Fruit fly (Drosophila melanogaster) whole organism, embryonic: Measurements from ENCODE around the gene aos.

Experiments used
- CG11696 ChIP-seq: fragments of 200-800 bp; sonication (Bioruptor generic); IDR thresholded peaks from 2 replicates; pipeline ENCODE4 v1.3.6; 2022; ENCODE audit warnings: missing biosample characterization, missing genetic modification characterization
- CG12071 ChIP-seq: fragments of 200-800 bp; sonication (Bioruptor generic); optimal IDR thresholded peaks from 3 replicates; lab custom pipeline; 2018; ENCODE audit warnings: missing biosample characterization, mild to moderate bottlenecking, missing genetic modification characterization
- CG12299 ChIP-seq: fragments of 200-800 bp; sonication (Bioruptor generic); optimal IDR thresholded peaks from 2 replicates; lab custom pipeline; 2018; ENCODE audit warnings: missing biosample characterization, mild to moderate bottlenecking, missing genetic modification characterization
- CG12659 ChIP-seq: fragments of 200-800 bp; sonication (Bioruptor generic); optimal IDR thresholded peaks from 3 replicates; lab custom pipeline; 2017; ENCODE audit warnings: mild to moderate bottlenecking, missing biosample characterization, missing genetic modification reagents, missing genetic modification characterization
- CG13775 ChIP-seq: fragments of 200-800 bp; sonication (Bioruptor generic); optimal IDR thresholded peaks from 3 replicates; lab custom pipeline; 2017; ENCODE audit warnings: missing biosample characterization, mild to moderate bottlenecking, missing genetic modification characterization
- CG14441 ChIP-seq: fragments of 200-800 bp; sonication (Bioruptor generic); IDR thresholded peaks from 2 replicates; pipeline ENCODE4 v1.3.6; 2022; ENCODE audit warnings: missing biosample characterization, missing genetic modification characterization
- CG1529 ChIP-seq: fragments of 200-800 bp; sonication (Bioruptor generic); optimal IDR thresholded peaks from 3 replicates; lab custom pipeline; 2018; ENCODE audit warnings: missing biosample characterization, missing genetic modification characterization
- CG17802 ChIP-seq: fragments of 200-800 bp; sonication (Bioruptor generic); optimal IDR thresholded peaks from 2 replicates; lab custom pipeline; 2018; ENCODE audit warnings: missing biosample characterization, mild to moderate bottlenecking, missing genetic modification characterization, moderate library complexity
- CG2202 ChIP-seq: fragments of 200-800 bp; sonication (Bioruptor generic); optimal IDR thresholded peaks from 2 replicates; lab custom pipeline; 2018; ENCODE audit warnings: missing biosample characterization, mild to moderate bottlenecking, missing genetic modification characterization
- CG31388 ChIP-seq: fragments of 200-800 bp; sonication (Bioruptor generic); optimal IDR thresholded peaks from 2 replicates; lab custom pipeline; 2016; ENCODE audit warnings: missing biosample characterization, missing genetic modification characterization
- CG34224 ChIP-seq: fragments of 200-800 bp; sonication (Bioruptor generic); IDR thresholded peaks from 3 replicates; pipeline ENCODE4 v1.3.6; 2022; ENCODE audit warnings: missing biosample characterization, missing genetic modification characterization; ENCODE audit not compliant: partially characterized antibody
- CG3995 ChIP-seq: fragments of 200-800 bp; sonication (Bioruptor generic); optimal IDR thresholded peaks from 3 replicates; lab custom pipeline; 2016; ENCODE audit warnings: missing biosample characterization, missing genetic modification characterization
- CG43689 ChIP-seq: fragments of 200-800 bp; sonication (Bioruptor generic); IDR thresholded peaks from 2 replicates; pipeline ENCODE4 v1.3.6; 2022; ENCODE audit warnings: missing biosample characterization, missing genetic modification characterization
- CG4617 ChIP-seq: fragments of 200-800 bp; sonication (Bioruptor generic); optimal IDR thresholded peaks from 3 replicates; lab custom pipeline; 2016; ENCODE audit warnings: missing biosample characterization, missing genetic modification characterization, borderline replicate concordance
- CG6272 ChIP-seq: fragments of 200-800 bp; sonication (Bioruptor generic); IDR thresholded peaks from 2 replicates; pipeline ENCODE4 v1.3.6; 2022; ENCODE audit warnings: missing biosample characterization, missing genetic modification characterization
- CG6689 ChIP-seq: fragments of 200-800 bp; sonication (Bioruptor generic); IDR thresholded peaks from 2 replicates; pipeline ENCODE4 v1.3.6; 2022; ENCODE audit warnings: missing biosample characterization, missing genetic modification characterization
- CG7963 ChIP-seq: fragments of 200-800 bp; sonication (Bioruptor generic); IDR thresholded peaks from 3 replicates; pipeline ENCODE4 v1.3.6; 2022; ENCODE audit warnings: missing biosample characterization, missing genetic modification characterization; ENCODE audit not compliant: partially characterized antibody
- CG9932 ChIP-seq: fragments of 200-800 bp; sonication (Bioruptor generic); IDR thresholded peaks from 2 replicates; pipeline ENCODE4 v1.3.6; 2022; ENCODE audit warnings: missing biosample characterization, missing genetic modification characterization
- Chrac-16 ChIP-seq: fragments of 200-800 bp; sonication (Bioruptor generic); optimal IDR thresholded peaks from 3 replicates; lab custom pipeline; 2016; ENCODE audit warnings: missing biosample characterization, missing genetic modification characterization
- CoRest ChIP-seq: fragments of 200-800 bp; sonication (Bioruptor generic); optimal IDR thresholded peaks from 3 replicates; lab custom pipeline; 2018; ENCODE audit warnings: missing biosample characterization, mild to moderate bottlenecking, missing genetic modification characterization, moderate library complexity
- D19B ChIP-seq: fragments of 200-800 bp; sonication (Bioruptor generic); optimal IDR thresholded peaks from 2 replicates; lab custom pipeline; 2017; ENCODE audit warnings: missing biosample characterization, mild to moderate bottlenecking, missing genetic modification characterization
- Dref ChIP-seq: fragments of 200-800 bp; sonication (Bioruptor generic); IDR thresholded peaks from 2 replicates; pipeline ENCODE4 v1.3.6; 2022; ENCODE audit warnings: missing biosample characterization, missing genetic modification characterization
- HLH4C ChIP-seq: fragments of 200-800 bp; sonication (Bioruptor generic); IDR thresholded peaks from 3 replicates; pipeline ENCODE4 v1.3.6; 2022; ENCODE audit warnings: missing biosample characterization, missing genetic modification characterization; ENCODE audit not compliant: partially characterized antibody
- HLHmδ ChIP-seq: fragments of 200-800 bp; sonication (Bioruptor generic); optimal IDR thresholded peaks from 2 replicates; lab custom pipeline; 2018; ENCODE audit warnings: missing biosample characterization, mild to moderate bottlenecking, missing genetic modification characterization, moderate library complexity
- HmgD ChIP-seq: fragments of 200-800 bp; sonication (Bioruptor generic); optimal IDR thresholded peaks from 3 replicates; lab custom pipeline; 2016; ENCODE audit warnings: missing biosample characterization, missing genetic modification characterization
- Hr78 ChIP-seq, 2 experiments: fragments of 200-800 bp in 1 of 2; fragments of >200 bp in 1 of 2; sonication (Bioruptor generic) in 1 of 2; optimal IDR thresholded peaks; 2 replicates each; lab custom pipeline; 2017 to 2019; ENCODE audit warnings: missing biosample characterization in 2 of 2, missing genetic modification characterization in 2 of 2, mild to moderate bottlenecking in 1 of 2, moderate library complexity in 1 of 2
- Lhr ChIP-seq: fragments of 200-800 bp; sonication (Bioruptor generic); optimal IDR thresholded peaks from 3 replicates; lab custom pipeline; 2017; ENCODE audit warnings: mild to moderate bottlenecking, missing biosample characterization, missing genetic modification reagents, missing genetic modification characterization
- Lpt ChIP-seq: fragments of >200 bp; optimal IDR thresholded peaks from 2 replicates; lab custom pipeline; 2018; ENCODE audit warnings: missing biosample characterization, missing genetic modification characterization
- NK7.1 ChIP-seq: fragments of 200-800 bp; sonication (Bioruptor generic); optimal IDR thresholded peaks from 3 replicates; lab custom pipeline; 2016; ENCODE audit warnings: missing biosample characterization, missing genetic modification characterization
- Rfx ChIP-seq: fragments of 200-800 bp; sonication (Bioruptor generic); IDR thresholded peaks from 2 replicates; pipeline ENCODE4 v1.3.6; 2022; ENCODE audit warnings: missing biosample characterization, missing genetic modification characterization
- Sox100B ChIP-seq: fragments of 200-800 bp; sonication (Bioruptor generic); optimal IDR thresholded peaks from 3 replicates; lab custom pipeline; 2018; ENCODE audit warnings: missing biosample characterization, mild to moderate bottlenecking, missing genetic modification characterization
- Sox102F ChIP-seq: fragments of 200-800 bp; sonication (Bioruptor generic); optimal IDR thresholded peaks from 2 replicates; lab custom pipeline; 2018; ENCODE audit warnings: missing biosample characterization, mild to moderate bottlenecking, missing genetic modification characterization, moderate library complexity
- Sry-β ChIP-seq: fragments of 200-800 bp; sonication (Bioruptor generic); optimal IDR thresholded peaks from 2 replicates; lab custom pipeline; 2018; ENCODE audit warnings: missing biosample characterization, mild to moderate bottlenecking, missing genetic modification characterization, moderate library complexity
- bab2 ChIP-seq: fragments of 200-800 bp; sonication (Bioruptor generic); optimal IDR thresholded peaks from 2 replicates; lab custom pipeline; 2016; ENCODE audit warnings: missing biosample characterization, missing genetic modification characterization
- chif ChIP-seq, 2 experiments: fragments of 200-800 bp; sonication (Bioruptor generic); optimal IDR thresholded peaks; 3 replicates each; lab custom pipeline; 2016; ENCODE audit warnings: missing biosample characterization in 2 of 2, missing genetic modification characterization in 2 of 2
- ci ChIP-seq: fragments of 200-800 bp; sonication (Bioruptor generic); IDR thresholded peaks from 3 replicates; pipeline ENCODE4 v1.3.6; 2022; ENCODE audit warnings: missing biosample characterization, missing genetic modification characterization
- corto ChIP-seq: fragments of 200-800 bp; sonication (Bioruptor generic); optimal IDR thresholded peaks from 2 replicates; lab custom pipeline; 2016; ENCODE audit warnings: missing biosample characterization, mild to moderate bottlenecking, missing genetic modification characterization, moderate library complexity
- dan ChIP-seq: fragments of 200-800 bp; sonication (Bioruptor generic); IDR thresholded peaks from 2 replicates; pipeline ENCODE4 v1.3.6; 2022; ENCODE audit warnings: missing biosample characterization, missing genetic modification characterization
- fru ChIP-seq: fragments of >200 bp; optimal IDR thresholded peaks from 2 replicates; lab custom pipeline; 2017
- gem ChIP-seq: fragments of 200-800 bp; sonication (Bioruptor generic); optimal IDR thresholded peaks from 2 replicates; lab custom pipeline; 2019; ENCODE audit warnings: missing biosample characterization, mild to moderate bottlenecking, missing genetic modification characterization, moderate library complexity
- grn ChIP-seq: fragments of 200-800 bp; sonication (Bioruptor generic); optimal IDR thresholded peaks from 3 replicates; lab custom pipeline; 2017; ENCODE audit warnings: missing biosample characterization, missing genetic modification characterization
- ken ChIP-seq: fragments of 200-800 bp; sonication (Bioruptor generic); IDR thresholded peaks from 3 replicates; pipeline ENCODE4 v1.3.6; 2022; ENCODE audit warnings: missing biosample characterization, missing genetic modification characterization
- lov ChIP-seq, 2 experiments: fragments of 200-800 bp in 1 of 2; fragments of >200 bp in 1 of 2; sonication (Bioruptor generic) in 1 of 2; IDR thresholded peaks in 1 of 2; optimal IDR thresholded peaks in 1 of 2; 2 replicates in 1 of 2; 3 replicates in 1 of 2; pipeline versions ENCODE4 v1.3.6 to Lab custom; 2017 to 2022; ENCODE audit warnings: missing biosample characterization in 1 of 2, missing genetic modification characterization in 1 of 2
- pita ChIP-seq: fragments of 200-800 bp; sonication (Bioruptor generic); optimal IDR thresholded peaks from 2 replicates; lab custom pipeline; 2017; ENCODE audit warnings: missing biosample characterization, mild to moderate bottlenecking, missing genetic modification characterization
- repo ChIP-seq: fragments of 200-800 bp; sonication (Bioruptor generic); optimal IDR thresholded peaks from 2 replicates; lab custom pipeline; 2016; ENCODE audit warnings: missing biosample characterization, missing genetic modification characterization
- sisA ChIP-seq: fragments of 200-800 bp; sonication (Bioruptor generic); IDR thresholded peaks from 2 replicates; pipeline ENCODE4 v1.3.6; 2022; ENCODE audit warnings: missing biosample characterization, missing genetic modification characterization
- stwl ChIP-seq: fragments of 200-800 bp; sonication (Bioruptor generic); optimal IDR thresholded peaks from 3 replicates; lab custom pipeline; 2018; ENCODE audit warnings: missing biosample characterization, mild to moderate bottlenecking, missing genetic modification characterization, moderate library complexity
- ttk ChIP-seq: fragments of 200-800 bp; sonication (Bioruptor generic); IDR thresholded peaks from 2 replicates; pipeline ENCODE4 v2.1.2; 2022; ENCODE audit warnings: missing biosample characterization, missing genetic modification characterization
- twi ChIP-seq: fragments of 200-800 bp; optimal IDR thresholded peaks from 2 replicates; lab custom pipeline; 2019; ENCODE audit warnings: missing biosample characterization, mild to moderate bottlenecking, missing genetic modification characterization, moderate library complexity

The aos gene

DNA sequence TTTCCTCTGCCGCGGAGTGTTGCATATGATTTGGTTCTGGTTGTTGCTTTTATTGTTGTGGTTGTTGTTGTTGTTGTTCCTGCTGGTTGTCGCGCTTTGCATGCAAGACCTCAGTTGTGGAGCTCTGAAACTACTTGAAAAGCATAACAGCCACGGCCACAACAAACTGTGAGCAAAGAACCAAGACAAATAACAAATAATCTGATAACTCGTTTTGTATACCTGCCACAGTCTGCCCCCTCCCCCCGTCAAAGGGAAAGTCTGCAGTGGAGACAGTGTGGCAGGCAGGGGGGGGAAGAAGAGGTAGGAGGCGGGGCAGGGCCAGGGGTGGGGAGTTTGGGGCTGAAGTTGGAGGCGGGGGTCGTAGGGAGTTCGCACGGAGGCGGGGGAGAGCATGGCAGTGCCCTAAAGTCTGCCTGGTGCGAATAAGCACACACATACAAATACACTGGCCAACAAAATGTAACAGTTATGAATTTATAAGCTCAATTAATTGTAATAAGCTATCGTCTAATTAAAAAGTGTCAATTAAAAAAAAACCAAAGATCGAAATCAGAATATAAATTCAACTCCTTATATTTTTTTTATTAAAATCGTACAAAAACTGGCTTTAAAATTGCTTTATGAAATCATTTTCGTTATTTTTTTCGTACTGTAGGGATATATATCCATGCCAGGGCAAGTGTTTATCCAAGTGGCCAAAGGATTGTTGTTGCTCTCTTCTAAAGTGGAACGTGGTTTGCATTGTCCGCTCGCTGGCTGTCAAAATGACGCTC lies 5.2 kb upstream of the aos start (continued):
- TF ChIP-seq HLHmδ (GFP tag; lab: Kevin White, UChicago) (peak; percentile 83), CG43689 (GFP tag; lab: Robert Waterston, UW) (no peak), ci (0 out of 3 replicates have a peak, but pooled peaks have one; percentile 54), twi (tag; lab: Kevin White, UChicago) (no peak), grn (GFP tag; lab: Kevin White, UChicago) (peak; percentile 45), HLH4C (GFP tag; lab: Robert Waterston, UW) (no peak), CG17802 (tag; lab: Kevin White, UChicago) (peak; percentile 10), corto (GFP tag; lab: Kevin White, UChicago) (peak; percentile 34), D19B (GFP tag; lab: Kevin White, UChicago) (no peak), CG31388 (GFP tag; lab: Kevin White, UChicago) (no peak), CG3995 (GFP tag; lab: Kevin White, UChicago) (no peak), CG12071 (GFP tag; lab: Kevin White, UChicago) (no peak), ttk (GFP tag; lab: Robert Waterston, UW) (peak; percentile 43; the same call in 1 of the 2 replicates), CG11696 (GFP tag; lab: Robert Waterston, UW) (no peak), pita (no peak), CG4617 (GFP tag; lab: Kevin White, UChicago) (no peak), Sox102F (GFP tag; lab: Kevin White, UChicago) (peak; percentile 48), CG6689 (GFP tag; lab: Robert Waterston, UW) (0 out of 2 replicates have a peak, but pooled peaks have one; percentile 14), Sry-β (GFP tag; lab: Kevin White, UChicago) (no peak), Lpt (no peak), Hr78 (GFP tag; optimal IDR thresholded peaks at IDR 0.05; lab: Kevin White, UChicago) (peak in 1 of 2 experiments; percentile 83), fru (no peak), CoRest (tag; lab: Kevin White, UChicago) (peak; percentile 24), CG9932 (GFP tag; lab: Robert Waterston, UW) (no peak), Chrac-16 (GFP tag; lab: Kevin White, UChicago) (no peak), Dref (GFP tag; lab: Robert Waterston, UW) (no peak), CG6272 (GFP tag; lab: Robert Waterston, UW) (no peak), lov (optimal IDR thresholded peaks at IDR 0.05; lab: Kevin White, UChicago) (no peak), lov (GFP tag; IDR thresholded peaks at IDR 0.05; lab: Robert Waterston, UW) (no peak), dan (GFP tag; lab: Robert Waterston, UW) (no peak), CG13775 (GFP tag; lab: Kevin White, UChicago) (peak; percentile 3), Rfx (peak; percentile 14; the same call in 1 of the 2 replicates), HmgD (no peak), NK7.1 (GFP tag; lab: Kevin White, UChicago) (no peak), stwl (tag; lab: Kevin White, UChicago) (no peak), CG14441 (GFP tag; lab: Robert Waterston, UW) (no peak), repo (GFP tag; lab: Kevin White, UChicago) (no peak), gem (tag; lab: Kevin White, UChicago) (peak; percentile 76), sisA (GFP tag; lab: Robert Waterston, UW) (no peak), chif (GFP tag; optimal IDR thresholded peaks at IDR 0.05; lab: Kevin White, UChicago) (peak in 1 of 2 experiments; percentile 26), ken (no peak), CG1529 (GFP tag; lab: Kevin White, UChicago) (peak; percentile 31), CG34224 (GFP tag; lab: Robert Waterston, UW) (no peak), bab2 (GFP tag; lab: Kevin White, UChicago) (peak; percentile 3), CG7963 (GFP tag; lab: Robert Waterston, UW) (no peak), CG12299 (tag; lab: Kevin White, UChicago) (no peak), CG2202 (no peak), Lhr (GFP tag; lab: Kevin White, UChicago) (peak; percentile 26), Sox100B (GFP tag; lab: Kevin White, UChicago) (peak; percentile 36), CG12659 (no peak)
